Fruit fly (Drosophila melanogaster): ENCODE measurements around the gene Rph.

Rph gene

DNA sequence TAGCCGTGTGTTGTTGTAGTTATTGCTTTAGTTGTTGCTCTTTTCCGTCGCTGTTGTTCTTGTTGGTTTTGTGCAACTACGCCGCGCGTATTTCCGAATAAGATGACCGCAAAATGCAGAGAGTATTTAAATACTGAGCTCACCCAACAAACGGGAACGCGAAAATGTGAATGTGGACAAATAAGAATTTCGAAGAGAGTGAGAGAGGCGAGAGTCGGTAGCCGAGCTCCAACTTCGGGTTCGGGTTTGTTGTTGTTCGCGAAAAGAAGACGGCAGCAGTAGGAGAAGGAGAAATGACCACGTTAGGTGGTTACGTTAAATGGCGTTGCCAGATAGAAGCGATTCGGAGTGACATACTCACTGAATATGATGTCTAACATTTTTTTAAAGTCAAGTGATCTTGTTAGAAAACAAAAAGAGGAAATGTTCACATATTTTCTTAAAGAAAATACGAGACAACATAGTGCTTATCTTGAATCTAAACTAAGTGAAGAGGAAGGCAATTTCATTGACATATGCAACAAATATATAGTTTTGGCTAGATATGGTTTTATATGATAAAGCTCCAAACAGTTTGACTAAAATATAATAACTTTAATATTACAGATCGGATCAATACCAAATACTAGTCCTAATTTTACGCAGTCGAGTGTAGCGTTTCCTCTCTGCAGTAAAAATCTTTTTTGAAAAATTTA is 49.4 kb upstream of the Rph start (continued):
- TF ChIP-seq CG12942 (GFP tag; optimal IDR thresholded peaks at IDR 0.05), result no peak
- peak; percentile 9; the same call in 1 of the 2 replicates for TF ChIP-seq stc (GFP tag; IDR thresholded peaks at IDR 0.05)
- no peak for TF ChIP-seq cad (GFP tag; optimal IDR thresholded peaks at IDR 0.05)
- peak; percentile 40 for TF ChIP-seq sd (tag; optimal IDR thresholded peaks at IDR 0.05)
- TF ChIP-seq Gsc (GFP tag; IDR thresholded peaks at IDR 0.05), result no peak
- TF ChIP-seq CG14965 (GFP tag; optimal IDR thresholded peaks at IDR 0.05; ENCODE audit: borderline replicate concordance), result no peak
- no peak for TF ChIP-seq fd3F (GFP tag; optimal IDR thresholded peaks at IDR 0.05)
- TF ChIP-seq Trl (optimal IDR thresholded peaks at IDR 0.05), result peak; percentile 38 to 60
- TF ChIP-seq Trl (GFP tag; optimal IDR thresholded peaks at IDR 0.05), result no peak
- TF ChIP-seq CG4617 (GFP tag; optimal IDR thresholded peaks at IDR 0.05; ENCODE audit: borderline replicate concordance), result no peak
- TF ChIP-seq CG34376 (GFP tag; optimal IDR thresholded peaks at IDR 0.05), result no peak
- TF ChIP-seq sug (tag; optimal IDR thresholded peaks at IDR 0.05), result no peak
- no peak for TF ChIP-seq CG11398 (GFP tag; optimal IDR thresholded peaks at IDR 0.05)
- TF ChIP-seq CG33557 (GFP tag; optimal IDR thresholded peaks at IDR 0.05), result no peak
- no peak for TF ChIP-seq Nf-YC (tag; optimal IDR thresholded peaks at IDR 0.05)
- no peak for TF ChIP-seq CG31365 (tag; optimal IDR thresholded peaks at IDR 0.05)
- TF ChIP-seq tio (GFP tag; optimal IDR thresholded peaks at IDR 0.05), result no peak
- TF ChIP-seq NK7.1 (GFP tag; optimal IDR thresholded peaks at IDR 0.05), result no peak
- TF ChIP-seq CkIIα-i1 (GFP tag; IDR thresholded peaks at IDR 0.05), result no peak
- peak; percentile 10 for TF ChIP-seq CoRest (tag; optimal IDR thresholded peaks at IDR 0.05)
- peak in 1 of 2 experiments; percentile 11 for TF ChIP-seq Hr51 (GFP tag; optimal IDR thresholded peaks at IDR 0.05)
- TF ChIP-seq CG18599 (GFP tag; optimal IDR thresholded peaks at IDR 0.05), result peak; percentile 33
- TF ChIP-seq ase (GFP tag; IDR thresholded peaks at IDR 0.05), result no peak
- no peak for TF ChIP-seq Fer2 (tag; optimal IDR thresholded peaks at IDR 0.05)
- no peak for TF ChIP-seq dm (GFP tag; optimal IDR thresholded peaks at IDR 0.05)
- TF ChIP-seq Nf-YB (GFP tag; optimal IDR thresholded peaks at IDR 0.05), result no peak
- no peak for TF ChIP-seq CG7357 (GFP tag; IDR thresholded peaks at IDR 0.05)
- no peak for TF ChIP-seq CG2202 (tag; optimal IDR thresholded peaks at IDR 0.05)
- TF ChIP-seq z (GFP tag; IDR thresholded peaks at IDR 0.05), result no peak
- 0 out of 2 replicates have a peak, but pooled peaks have one; percentile 10 for TF ChIP-seq Scr (GFP tag; IDR thresholded peaks at IDR 0.05; ENCODE audit: partially characterized antibody)
- TF ChIP-seq Ets65A (GFP tag), result no peak
- TF ChIP-seq sob (GFP tag; IDR thresholded peaks at IDR 0.05), result no peak
- peak; percentile 3 for TF ChIP-seq CG2678 (tag; optimal IDR thresholded peaks at IDR 0.05)
- TF ChIP-seq CG30431 (GFP tag; optimal IDR thresholded peaks at IDR 0.05), result no peak
- TF ChIP-seq cato (GFP tag; optimal IDR thresholded peaks at IDR 0.05; ENCODE audit: borderline replicate concordance), result no peak
- no peak for TF ChIP-seq CHES-1-like (GFP tag; optimal IDR thresholded peaks at IDR 0.05)
- no peak for TF ChIP-seq CG17829 (tag; optimal IDR thresholded peaks at IDR 0.05)
- no peak for TF ChIP-seq az2 (GFP tag; optimal IDR thresholded peaks at IDR 0.05)
- TF ChIP-seq CG15479 (GFP tag; optimal IDR thresholded peaks at IDR 0.05), result peak; percentile 19
- no peak for TF ChIP-seq crol (GFP tag; IDR thresholded peaks at IDR 0.05)
- TF ChIP-seq lbe (GFP tag; optimal IDR thresholded peaks at IDR 0.05), result peak; percentile 0
- no peak for TF ChIP-seq CG6654 (GFP tag; optimal IDR thresholded peaks at IDR 0.05)
- TF ChIP-seq CG34422 (GFP tag; IDR thresholded peaks at IDR 0.05), result no peak
- TF ChIP-seq chm (GFP tag; IDR thresholded peaks at IDR 0.05), result no peak
- TF ChIP-seq dpn (GFP tag; optimal IDR thresholded peaks at IDR 0.05), result no peak
- TF ChIP-seq aop (GFP tag; IDR thresholded peaks at IDR 0.05), result no peak
- TF ChIP-seq pfk (GFP tag; optimal IDR thresholded peaks at IDR 0.05), result no peak
- TF ChIP-seq Lim3 (GFP tag; IDR thresholded peaks at IDR 0.05), result no peak
- TF ChIP-seq gce (GFP tag; IDR thresholded peaks at IDR 0.05), result no peak
- TF ChIP-seq CG4328 (GFP tag; optimal IDR thresholded peaks at IDR 0.05), result no peak
- TF ChIP-seq ssp (GFP tag; IDR thresholded peaks at IDR 0.05), result no peak

Data from whole organism, embryonic.